Fruit fly (Drosophila melanogaster) whole organism, embryonic: ENCODE data around the gene Nep7.

Experiments used
- ATbp ChIP-seq: fragments of 200-800 bp; sonication (Bioruptor generic); optimal IDR thresholded peaks from 2 replicates; lab custom pipeline; 2017; ENCODE audit warnings: missing biosample characterization, mild to moderate bottlenecking, missing genetic modification characterization, missing genetic modification reagents
- Ada2b ChIP-seq: fragments of 200-800 bp; sonication (Bioruptor generic); IDR thresholded peaks from 2 replicates; pipeline ENCODE4 v1.3.6; 2022; ENCODE audit warnings: missing biosample characterization, missing genetic modification characterization
- Asciz ChIP-seq: fragments of 200-800 bp; sonication (Bioruptor generic); optimal IDR thresholded peaks from 2 replicates; lab custom pipeline; 2017; ENCODE audit warnings: missing biosample characterization, mild to moderate bottlenecking, missing genetic modification characterization, missing genetic modification reagents
- Atf6 ChIP-seq: fragments of 200-800 bp; sonication (Bioruptor generic); IDR thresholded peaks from 2 replicates; pipeline ENCODE4 v1.3.6; 2022; ENCODE audit warnings: missing biosample characterization, missing genetic modification characterization
- CG10209 ChIP-seq: fragments of 200-800 bp; sonication (Bioruptor generic); optimal IDR thresholded peaks from 3 replicates; lab custom pipeline; 2017; ENCODE audit warnings: missing biosample characterization, mild to moderate bottlenecking, missing genetic modification characterization, missing genetic modification reagents
- CG1024 ChIP-seq: fragments of 200-800 bp; sonication (Bioruptor generic); IDR thresholded peaks from 2 replicates; pipeline ENCODE4 v1.3.6; 2022; ENCODE audit warnings: missing biosample characterization, missing genetic modification characterization
- CG10274 ChIP-seq: fragments of 200-800 bp; sonication (Bioruptor generic); optimal IDR thresholded peaks from 3 replicates; lab custom pipeline; 2017; ENCODE audit warnings: missing biosample characterization, mild to moderate bottlenecking, missing genetic modification characterization
- CG10321 ChIP-seq: fragments of 200-800 bp; sonication (Bioruptor generic); IDR thresholded peaks from 2 replicates; pipeline ENCODE4 v1.3.6; 2022; ENCODE audit warnings: missing biosample characterization, missing genetic modification characterization
- CG10543 ChIP-seq: fragments of 200-800 bp; sonication (Bioruptor generic); optimal IDR thresholded peaks from 3 replicates; lab custom pipeline; 2017; ENCODE audit warnings: missing biosample characterization, mild to moderate bottlenecking, missing genetic modification characterization, moderate library complexity
- CG12219 ChIP-seq: fragments of 200-800 bp; sonication (Bioruptor generic); optimal IDR thresholded peaks from 3 replicates; lab custom pipeline; 2018; ENCODE audit warnings: missing biosample characterization, mild to moderate bottlenecking, missing genetic modification characterization
- CG17359 ChIP-seq: fragments of 200-800 bp; sonication (Bioruptor generic); optimal IDR thresholded peaks from 3 replicates; lab custom pipeline; 2018; ENCODE audit warnings: missing biosample characterization, mild to moderate bottlenecking, missing genetic modification characterization, moderate library complexity
- CG1832 ChIP-seq: fragments of 200-800 bp; sonication (Bioruptor generic); optimal IDR thresholded peaks from 2 replicates; lab custom pipeline; 2017; ENCODE audit warnings: missing biosample characterization, mild to moderate bottlenecking, missing genetic modification characterization, inconsistent platforms
- CG2199 ChIP-seq: fragments of 200-800 bp; sonication (Bioruptor generic); IDR thresholded peaks from 3 replicates; pipeline ENCODE4 v1.3.6; 2022; ENCODE audit warnings: missing biosample characterization, missing genetic modification characterization
- CG2678 ChIP-seq: fragments of 200-800 bp; sonication (Bioruptor generic); optimal IDR thresholded peaks from 3 replicates; lab custom pipeline; 2019; ENCODE audit warnings: missing biosample characterization, mild to moderate bottlenecking, missing genetic modification characterization, moderate library complexity
- CG30403 ChIP-seq: fragments of 200-800 bp; sonication (Bioruptor generic); optimal IDR thresholded peaks from 3 replicates; lab custom pipeline; 2016; ENCODE audit warnings: missing biosample characterization, missing genetic modification characterization
- CG3726 ChIP-seq: fragments of 200-800 bp; sonication (Bioruptor generic); IDR thresholded peaks from 3 replicates; pipeline ENCODE4, ENCODE4 v1.3.6; 2022; ENCODE audit warnings: missing biosample characterization, missing genetic modification characterization
- CG6765 ChIP-seq: fragments of 200-800 bp; sonication (Bioruptor generic); optimal IDR thresholded peaks from 3 replicates; lab custom pipeline; 2017; ENCODE audit warnings: missing biosample characterization, mild to moderate bottlenecking, missing genetic modification characterization
- CG7745 ChIP-seq: fragments of 200-800 bp; sonication (Bioruptor generic); optimal IDR thresholded peaks from 2 replicates; lab custom pipeline; 2018; ENCODE audit warnings: missing biosample characterization, mild to moderate bottlenecking, missing genetic modification characterization, moderate library complexity
- CG8089 ChIP-seq: fragments of 200-800 bp; sonication (Bioruptor generic); optimal IDR thresholded peaks from 3 replicates; lab custom pipeline; 2016; ENCODE audit warnings: missing biosample characterization, missing genetic modification characterization
- CG9876 ChIP-seq: fragments of 200-800 bp; sonication (Bioruptor generic); optimal IDR thresholded peaks from 2 replicates; lab custom pipeline; 2016; ENCODE audit warnings: missing biosample characterization, missing genetic modification characterization
- CoRest ChIP-seq: fragments of 200-800 bp; sonication (Bioruptor generic); optimal IDR thresholded peaks from 3 replicates; lab custom pipeline; 2018; ENCODE audit warnings: missing biosample characterization, mild to moderate bottlenecking, missing genetic modification characterization, moderate library complexity
- ERR ChIP-seq: fragments of 200-800 bp; sonication (Bioruptor generic); optimal IDR thresholded peaks from 2 replicates; lab custom pipeline; 2016; ENCODE audit warnings: missing biosample characterization, missing genetic modification characterization
- HHEX ChIP-seq: fragments of 200-800 bp; sonication (Bioruptor generic); optimal IDR thresholded peaks from 3 replicates; lab custom pipeline; 2017; ENCODE audit warnings: missing biosample characterization, mild to moderate bottlenecking, missing genetic modification characterization, missing genetic modification reagents
- HmgD ChIP-seq: fragments of 200-800 bp; sonication (Bioruptor generic); optimal IDR thresholded peaks from 3 replicates; lab custom pipeline; 2016; ENCODE audit warnings: missing biosample characterization, missing genetic modification characterization
- Hmr ChIP-seq: fragments of 200-800 bp; sonication (Bioruptor generic); optimal IDR thresholded peaks from 3 replicates; lab custom pipeline; 2017; ENCODE audit warnings: mild to moderate bottlenecking, missing biosample characterization, missing genetic modification reagents, missing genetic modification characterization
- Hr51 ChIP-seq, 2 experiments: fragments of 200-800 bp; sonication (Bioruptor generic); optimal IDR thresholded peaks; 2 replicates in 1 of 2; 3 replicates in 1 of 2; lab custom pipeline; 2016 to 2018; ENCODE audit warnings: missing biosample characterization in 2 of 2, missing genetic modification characterization in 2 of 2, mild to moderate bottlenecking in 1 of 2, moderate library complexity in 1 of 2
- MTF-1 ChIP-seq: fragments of 200-800 bp; sonication (Bioruptor generic); optimal IDR thresholded peaks from 2 replicates; lab custom pipeline; 2018; ENCODE audit warnings: missing biosample characterization, mild to moderate bottlenecking, missing genetic modification characterization, borderline replicate concordance
- Myb ChIP-seq: fragments of 200-800 bp; sonication (Bioruptor generic); optimal IDR thresholded peaks from 2 replicates; lab custom pipeline; 2016; ENCODE audit warnings: missing biosample characterization, missing genetic modification characterization
- NC2β ChIP-seq: fragments of 200-800 bp; sonication (Bioruptor generic); optimal IDR thresholded peaks from 2 replicates; lab custom pipeline; 2016; ENCODE audit warnings: missing biosample characterization, missing genetic modification characterization
- Nf-YC ChIP-seq: fragments of 200-800 bp; optimal IDR thresholded peaks from 3 replicates; lab custom pipeline; 2019; ENCODE audit warnings: missing biosample characterization, mild to moderate bottlenecking, missing genetic modification characterization, moderate library complexity
- Opbp ChIP-seq: fragments of 200-800 bp; sonication (Bioruptor generic); IDR thresholded peaks from 3 replicates; pipeline ENCODE4 v1.3.6; 2022; ENCODE audit warnings: missing biosample characterization, missing genetic modification characterization; ENCODE audit not compliant: partially characterized antibody
- Optix ChIP-seq: fragments of 200-800 bp; sonication (Bioruptor generic); IDR thresholded peaks from 3 replicates; pipeline ENCODE4 v1.3.6; 2022; ENCODE audit warnings: missing biosample characterization, missing genetic modification characterization
- Pdp1 ChIP-seq, 2 experiments: fragments of 200-800 bp; sonication (Bioruptor generic); optimal IDR thresholded peaks; 3 replicates each; lab custom pipeline; 2016; ENCODE audit warnings: missing biosample characterization in 2 of 2, missing genetic modification characterization in 2 of 2, mild to moderate bottlenecking in 1 of 2, moderate library complexity in 1 of 2
- Sox102F ChIP-seq: fragments of 200-800 bp; sonication (Bioruptor generic); optimal IDR thresholded peaks from 2 replicates; lab custom pipeline; 2018; ENCODE audit warnings: missing biosample characterization, mild to moderate bottlenecking, missing genetic modification characterization, moderate library complexity
- al ChIP-seq: fragments of 200-800 bp; sonication (Bioruptor generic); IDR thresholded peaks from 2 replicates; pipeline ENCODE4 v1.3.6; 2022; ENCODE audit warnings: missing biosample characterization, missing genetic modification characterization
- ap ChIP-seq: fragments of 200-800 bp; sonication (Bioruptor generic); IDR thresholded peaks from 2 replicates; pipeline ENCODE4 v1.3.6; 2022; ENCODE audit warnings: missing biosample characterization, missing genetic modification characterization
- caup ChIP-seq: fragments of 200-800 bp; sonication (Bioruptor generic); optimal IDR thresholded peaks from 3 replicates; lab custom pipeline; 2017; ENCODE audit warnings: missing biosample characterization, mild to moderate bottlenecking, missing genetic modification characterization, moderate library complexity; ENCODE audit not compliant: severe bottlenecking
- dan ChIP-seq: fragments of 200-800 bp; sonication (Bioruptor generic); IDR thresholded peaks from 2 replicates; pipeline ENCODE4 v1.3.6; 2022; ENCODE audit warnings: missing biosample characterization, missing genetic modification characterization
- dm ChIP-seq: fragments of 200-800 bp; sonication (Bioruptor generic); optimal IDR thresholded peaks from 3 replicates; lab custom pipeline; 2016; ENCODE audit warnings: missing biosample characterization, missing genetic modification characterization
- lbe ChIP-seq: fragments of 200-800 bp; sonication (Bioruptor generic); optimal IDR thresholded peaks from 2 replicates; lab custom pipeline; 2016; ENCODE audit warnings: missing biosample characterization, mild to moderate bottlenecking, missing genetic modification characterization
- lilli ChIP-seq: fragments of 200-800 bp; sonication (Bioruptor generic); optimal IDR thresholded peaks from 3 replicates; lab custom pipeline; 2016; ENCODE audit warnings: missing biosample characterization, missing genetic modification characterization
- nmo ChIP-seq: fragments of 200-800 bp; sonication (Bioruptor generic); optimal IDR thresholded peaks from 2 replicates; lab custom pipeline; 2018; ENCODE audit warnings: missing biosample characterization, mild to moderate bottlenecking, missing genetic modification characterization, moderate library complexity
- pita ChIP-seq: fragments of 200-800 bp; sonication (Bioruptor generic); optimal IDR thresholded peaks from 2 replicates; lab custom pipeline; 2017; ENCODE audit warnings: missing biosample characterization, mild to moderate bottlenecking, missing genetic modification characterization
- prd ChIP-seq, 3 experiments: fragments of >200 bp in 2 of 3; fragments of 200-800 bp in 1 of 3; sonication (Bioruptor generic) in 1 of 3; optimal IDR thresholded peaks in 2 of 3; IDR thresholded peaks in 1 of 3; 2 replicates in 2 of 3; 3 replicates in 1 of 3; pipeline versions ENCODE4 v1.3.6 to Lab custom; 2017 to 2022; ENCODE audit warnings: missing biosample characterization in 1 of 3, missing genetic modification characterization in 1 of 3
- sc ChIP-seq, 3 experiments: fragments of >200 bp in 2 of 3; fragments of 200-800 bp in 1 of 3; sonication (Bioruptor generic) in 1 of 3; optimal IDR thresholded peaks; 2 replicates in 2 of 3; 3 replicates in 1 of 3; lab custom pipeline; 2017; ENCODE audit warnings: mild to moderate bottlenecking in 1 of 3, missing biosample characterization in 1 of 3, missing genetic modification characterization in 1 of 3, missing genetic modification reagents in 1 of 3
- sim ChIP-seq: fragments of 200-800 bp; sonication (Bioruptor generic); IDR thresholded peaks from 2 replicates; pipeline ENCODE4 v1.3.6; 2022; ENCODE audit warnings: missing biosample characterization, missing genetic modification characterization
- tgo ChIP-seq: fragments of 200-800 bp; sonication (Bioruptor generic); IDR thresholded peaks from 3 replicates; pipeline ENCODE4 v1.3.6; 2022; ENCODE audit warnings: missing biosample characterization, missing genetic modification characterization
- tll ChIP-seq, 2 experiments: fragments of 200-800 bp in 1 of 2; fragments of >200 bp in 1 of 2; sonication (Bioruptor generic) in 1 of 2; optimal IDR thresholded peaks; 2 replicates each; lab custom pipeline; 2017 to 2019; ENCODE audit warnings: missing biosample characterization in 2 of 2, missing genetic modification characterization in 2 of 2, mild to moderate bottlenecking in 1 of 2, moderate library complexity in 1 of 2
- wek ChIP-seq: fragments of 200-800 bp; sonication (Bioruptor generic); optimal IDR thresholded peaks from 3 replicates; lab custom pipeline; 2018; ENCODE audit warnings: missing biosample characterization, mild to moderate bottlenecking, missing genetic modification characterization, moderate library complexity

Nep7 gene

dm6 chr3R:27919385-27919789 is 35.3 kb upstream of the Nep7 start, which contains the start of gene Boh1 (continued):
- peak; percentile 26 for TF ChIP-seq CG17359 (tag; lab: Kevin White, UChicago)
- TF ChIP-seq CG10209 (GFP tag; lab: Kevin White, UChicago), result no peak
- no peak for TF ChIP-seq dan
- TF ChIP-seq CG2199, result no peak
- no peak for TF ChIP-seq Asciz (GFP tag; lab: Kevin White, UChicago)
- TF ChIP-seq ap (GFP tag; lab: Robert Waterston, UW), result no peak
- TF ChIP-seq lilli (GFP tag; lab: Kevin White, UChicago), result peak; percentile 12
- no peak for TF ChIP-seq CG7745
- TF ChIP-seq CG10321 (GFP tag; lab: Robert Waterston, UW), result no peak
- TF ChIP-seq CG10543, result no peak
- TF ChIP-seq NC2β (GFP tag; lab: Kevin White, UChicago), result no peak
- no peak for TF ChIP-seq Opbp (GFP tag; lab: Robert Waterston, UW)
- TF ChIP-seq wek (GFP tag; lab: Kevin White, UChicago), result peak; percentile 84
- TF ChIP-seq nmo (GFP tag; lab: Kevin White, UChicago), result peak; percentile 32
- TF ChIP-seq sim, result no peak
- peak; percentile 13 for TF ChIP-seq lbe (GFP tag; lab: Kevin White, UChicago)
- TF ChIP-seq Optix, result no peak
- TF ChIP-seq tgo (GFP tag; lab: Robert Waterston, UW), result peak; percentile 24; the same call in 1 of the 3 replicates
- TF ChIP-seq ATbp (GFP tag; lab: Kevin White, UChicago), result no peak
- no peak for TF ChIP-seq HHEX (GFP tag; lab: Kevin White, UChicago)
- TF ChIP-seq Atf6, result no peak
- TF ChIP-seq CG2678 (tag; lab: Kevin White, UChicago), result peak; percentile 60
- no peak for TF ChIP-seq Ada2b (GFP tag; lab: Robert Waterston, UW)
- TF ChIP-seq CG12219, result no peak
- no peak for TF ChIP-seq CG9876 (GFP tag; lab: Kevin White, UChicago)
- TF ChIP-seq CG8089 (GFP tag; lab: Kevin White, UChicago), result no peak
- TF ChIP-seq Nf-YC (tag; lab: Kevin White, UChicago), result peak; percentile 59
- no peak for TF ChIP-seq dm (GFP tag; lab: Kevin White, UChicago)
- no peak for TF ChIP-seq HmgD
- peak; percentile 18 for TF ChIP-seq Sox102F (GFP tag; lab: Kevin White, UChicago)
- no peak for TF ChIP-seq CG3726 (GFP tag; lab: Robert Waterston, UW)
- no peak for TF ChIP-seq prd (optimal IDR thresholded peaks at IDR 0.05; lab: Kevin White, UChicago)
- TF ChIP-seq prd (GFP tag; IDR thresholded peaks at IDR 0.05; lab: Robert Waterston, UW), result no peak
- no peak for TF ChIP-seq CG1024 (GFP tag; lab: Robert Waterston, UW)
- peak; percentile 15 for TF ChIP-seq caup (GFP tag; lab: Kevin White, UChicago)
- TF ChIP-seq al, result no peak
- peak in 1 of 2 experiments; percentile 24 for TF ChIP-seq Hr51 (GFP tag; optimal IDR thresholded peaks at IDR 0.05; lab: Kevin White, UChicago)
- TF ChIP-seq sc (optimal IDR thresholded peaks at IDR 0.05; lab: Kevin White, UChicago), result no peak
- TF ChIP-seq sc (GFP tag; optimal IDR thresholded peaks at IDR 0.05; lab: Kevin White, UChicago), result no peak
- no peak for TF ChIP-seq pita (GFP tag; lab: Kevin White, UChicago)
- TF ChIP-seq ERR (GFP tag; lab: Kevin White, UChicago), result no peak
- TF ChIP-seq MTF-1, result no peak
- peak; percentile 37 for TF ChIP-seq CG6765
- no peak for TF ChIP-seq CG1832
- no peak for TF ChIP-seq tll (GFP tag; optimal IDR thresholded peaks at IDR 0.05; lab: Kevin White, UChicago)
- no peak for TF ChIP-seq CG10274 (GFP tag; lab: Kevin White, UChicago)
- peak; percentile 37 for TF ChIP-seq CG30403 (GFP tag; lab: Kevin White, UChicago)
- TF ChIP-seq Myb (GFP tag; lab: Kevin White, UChicago), result no peak
- TF ChIP-seq Pdp1 (GFP tag; optimal IDR thresholded peaks at IDR 0.05; lab: Kevin White, UChicago), result peak in 1 of 2 experiments; percentile 7
- TF ChIP-seq Hmr (GFP tag; lab: Kevin White, UChicago), result peak; percentile 36
- TF ChIP-seq CoRest, result peak; percentile 56
